Worm (Caenorhabditis elegans): Measurements from ENCODE around the gene Y42H9AR.1.

DNA sequence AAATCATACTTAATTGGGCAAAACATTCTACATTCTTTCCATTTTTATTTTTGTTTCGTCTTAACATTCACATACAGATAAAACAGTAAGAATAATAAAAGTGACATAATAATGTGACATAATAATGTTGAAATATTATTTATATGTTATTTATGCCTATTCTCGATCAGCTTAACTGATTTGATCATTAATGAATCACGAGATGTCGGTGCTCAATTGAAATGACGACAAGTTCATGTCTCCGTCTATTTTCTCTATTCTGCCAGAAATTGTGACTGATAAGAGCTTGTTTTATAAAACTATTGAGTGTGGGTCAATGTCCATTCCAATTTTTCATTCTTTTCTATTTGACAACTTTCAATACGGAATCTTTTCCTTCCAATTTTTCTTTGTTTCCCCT, 38.5 kb downstream of the Y42H9AR.1 start:
- no peak for TF ChIP-seq W03F9.2 (tag; optimal IDR thresholded peaks at IDR 0.05)
- no peak for TF ChIP-seq dao-5 (tag; optimal IDR thresholded peaks at IDR 0.05)
- TF ChIP-seq him-1 (tag; optimal IDR thresholded peaks at IDR 0.05), result no peak
